Worm (Caenorhabditis elegans) whole organism, early embryonic: ENCODE measurements around the gene sas-7.

Source experiments
- B0310.2 ChIP-seq: sonication (generic microtip); optimal IDR thresholded peaks from 2 replicates; lab custom pipeline; 2016; ENCODE audit warnings: mild to moderate bottlenecking, missing genetic modification characterization, missing compliant biosample characterization
- F13C5.2 ChIP-seq: sonication (generic microtip); optimal IDR thresholded peaks from 2 replicates; lab custom pipeline; 2017; ENCODE audit warnings: mild to moderate bottlenecking, missing genetic modification characterization, inconsistent platforms, missing compliant biosample characterization
- aly-1 ChIP-seq: sonication (generic microtip); optimal IDR thresholded peaks from 2 replicates; lab custom pipeline; 2016; ENCODE audit warnings: missing genetic modification characterization, missing compliant biosample characterization
- ama-1 ChIP-seq: fragments of 150-350 bp; optimal IDR thresholded peaks from 2 replicates; lab custom pipeline; 2014
- ceh-13 ChIP-seq: fragments of 200-800 bp; sonication (Bioruptor generic); optimal IDR thresholded peaks from 2 replicates; lab custom pipeline; 2018; ENCODE audit warnings: mild to moderate bottlenecking, missing genetic modification characterization, missing compliant biosample characterization
- ceh-36 ChIP-seq: sonication (generic microtip); optimal IDR thresholded peaks from 2 replicates; lab custom pipeline; 2016; ENCODE audit warnings: missing genetic modification characterization, inconsistent platforms, missing compliant biosample characterization
- ets-7 ChIP-seq: sonication (generic microtip); optimal IDR thresholded peaks from 2 replicates; lab custom pipeline; 2016; ENCODE audit warnings: missing genotype, missing genetic modification characterization, missing compliant biosample characterization
- flt-1 ChIP-seq: fragments of 200-800 bp; sonication (Bioruptor generic); IDR thresholded peaks from 2 replicates; pipeline ENCODE4 v1.3.6; 2022; ENCODE audit warnings: missing genetic modification characterization, missing compliant biosample characterization
- hmbx-1 ChIP-seq: sonication (generic microtip); optimal IDR thresholded peaks from 2 replicates; lab custom pipeline; 2016; ENCODE audit warnings: mild to moderate bottlenecking, missing genetic modification characterization, missing compliant biosample characterization
- hmg-4 ChIP-seq: fragments of 200-800 bp; sonication (Bioruptor generic); optimal IDR thresholded peaks from 2 replicates; lab custom pipeline; 2018; ENCODE audit warnings: mild to moderate bottlenecking, missing genetic modification characterization, missing compliant biosample characterization
- hnd-1 ChIP-seq: sonication (generic microtip); optimal IDR thresholded peaks from 2 replicates; lab custom pipeline; 2016; ENCODE audit warnings: missing genetic modification characterization, missing compliant biosample characterization
- pes-1 ChIP-seq: fragments of 200-800 bp; sonication (Bioruptor generic); IDR thresholded peaks from 2 replicates; pipeline ENCODE4 v1.3.6; 2022; ENCODE audit warnings: missing genetic modification reagents, missing genetic modification characterization, missing compliant biosample characterization
- scrt-1 ChIP-seq: fragments of 200-800 bp; sonication (Bioruptor generic); IDR thresholded peaks from 2 replicates; pipeline ENCODE4 v1.3.6; 2022; ENCODE audit warnings: missing genetic modification characterization, missing compliant biosample characterization
- sea-1 ChIP-seq: fragments of 200-800 bp; sonication (Bioruptor generic); conservative IDR thresholded peaks from 2 replicates; pipeline ENCODE4 v1.3.6; 2022; ENCODE audit warnings: missing genetic modification characterization, missing compliant biosample characterization
- tbx-11 ChIP-seq: fragments of 200-800 bp; sonication (Bioruptor generic); IDR thresholded peaks from 2 replicates; pipeline ENCODE4 v1.3.6; 2022; ENCODE audit warnings: missing genetic modification characterization, missing compliant biosample characterization
- tbx-37 ChIP-seq: fragments of 200-800 bp; sonication (Bioruptor generic); conservative IDR thresholded peaks from 2 replicates; pipeline ENCODE4 v1.3.6; 2022; ENCODE audit warnings: missing genetic modification reagents, missing genetic modification characterization, missing compliant biosample characterization
- tra-4 ChIP-seq: sonication (generic microtip); optimal IDR thresholded peaks from 2 replicates; lab custom pipeline; 2017; ENCODE audit warnings: missing genetic modification characterization, missing compliant biosample characterization

The sas-7 gene

DNA sequence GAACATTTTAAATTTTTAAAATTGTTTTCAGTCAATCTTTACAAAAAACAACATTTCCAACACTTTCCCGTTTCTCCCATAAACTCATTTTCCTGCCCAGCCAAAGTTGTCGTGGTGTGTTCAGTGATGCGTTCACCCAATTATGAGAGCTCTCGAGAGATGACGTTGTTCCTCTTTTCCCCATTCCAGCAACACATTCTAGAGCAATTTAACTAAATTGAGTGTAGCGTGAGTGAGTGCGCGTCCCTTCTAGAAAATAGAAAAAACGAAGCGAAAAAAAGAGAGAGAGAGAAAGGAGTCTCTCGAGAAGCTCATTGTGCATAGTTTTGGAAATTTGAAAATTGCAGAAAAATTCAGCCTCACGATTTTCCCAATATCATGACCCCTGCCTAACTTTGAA lies 37.9 kb downstream of the sas-7 start:
- TF ChIP-seq hnd-1 (no peak), ceh-36 (tag; lab: Kevin White, UChicago) (no peak), F13C5.2 (tag; lab: Kevin White, UChicago) (no peak), ama-1 (no peak), B0310.2 (tag; lab: Kevin White, UChicago) (no peak), flt-1 (GFP tag; lab: Robert Waterston, UW) (no peak), ets-7 (tag; lab: Kevin White, UChicago) (no peak), aly-1 (tag; lab: Kevin White, UChicago) (no peak), tbx-11 (GFP tag; lab: Robert Waterston, UW) (no peak)

DNA sequence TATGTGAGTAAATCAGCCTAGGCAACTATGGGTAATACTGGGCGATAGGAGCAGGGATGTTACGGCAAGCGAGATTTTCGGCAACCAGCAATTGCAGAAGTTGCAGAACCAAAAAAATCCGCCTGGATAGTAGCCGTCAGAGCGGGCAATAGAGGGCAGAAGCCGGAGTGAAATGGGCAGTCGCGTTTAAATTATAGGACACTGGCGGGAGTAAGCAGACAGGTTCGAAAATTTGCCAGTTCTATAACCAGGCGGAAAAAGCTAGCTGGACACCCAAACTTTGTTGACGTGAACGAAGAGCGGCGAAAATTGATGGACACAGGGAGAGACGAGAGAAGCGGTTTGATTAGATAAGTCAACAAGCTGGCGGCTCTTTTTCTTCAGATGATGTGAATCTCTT lies 39.1 kb downstream of the sas-7 start:
- TF ChIP-seq tbx-37 (GFP tag; lab: Robert Waterston, UW) (no peak), tra-4 (no peak), ceh-13 (GFP tag; lab: Kevin White, UChicago) (no peak), ama-1 (no peak), pes-1 (no peak), hnd-1 (no peak), flt-1 (GFP tag; lab: Robert Waterston, UW) (no peak), aly-1 (tag; lab: Kevin White, UChicago) (no peak), scrt-1 (GFP tag; lab: Robert Waterston, UW) (no peak), ceh-36 (tag; lab: Kevin White, UChicago) (no peak), hmg-4 (GFP tag; lab: Kevin White, UChicago) (no peak), sea-1 (no peak), ets-7 (tag; lab: Kevin White, UChicago) (no peak)

DNA sequence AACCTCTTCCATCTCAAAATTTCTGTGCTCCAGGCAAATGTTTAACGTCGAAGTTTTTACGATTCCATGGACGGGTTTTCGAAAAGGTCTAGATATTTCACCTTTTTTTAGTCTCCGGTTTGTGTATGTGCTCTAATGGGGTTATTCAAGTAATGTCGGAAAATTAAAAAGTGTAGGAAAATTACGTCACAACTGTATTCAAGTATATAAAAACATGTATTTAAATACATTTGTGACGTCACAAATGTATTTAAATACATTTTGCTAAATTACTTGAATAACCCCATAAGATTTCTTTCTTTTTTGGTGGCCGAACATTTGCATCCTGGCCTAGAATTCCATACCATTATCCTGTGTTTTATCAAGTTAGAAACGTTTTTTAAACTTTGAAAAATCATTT lies 40.6 kb downstream of the sas-7 start:
- TF ChIP-seq tra-4 (no peak), ceh-36 (tag; lab: Kevin White, UChicago) (no peak), tbx-37 (GFP tag; lab: Robert Waterston, UW) (no peak), tbx-11 (GFP tag; lab: Robert Waterston, UW) (no peak), pes-1 (no peak), flt-1 (GFP tag; lab: Robert Waterston, UW) (no peak)

DNA sequence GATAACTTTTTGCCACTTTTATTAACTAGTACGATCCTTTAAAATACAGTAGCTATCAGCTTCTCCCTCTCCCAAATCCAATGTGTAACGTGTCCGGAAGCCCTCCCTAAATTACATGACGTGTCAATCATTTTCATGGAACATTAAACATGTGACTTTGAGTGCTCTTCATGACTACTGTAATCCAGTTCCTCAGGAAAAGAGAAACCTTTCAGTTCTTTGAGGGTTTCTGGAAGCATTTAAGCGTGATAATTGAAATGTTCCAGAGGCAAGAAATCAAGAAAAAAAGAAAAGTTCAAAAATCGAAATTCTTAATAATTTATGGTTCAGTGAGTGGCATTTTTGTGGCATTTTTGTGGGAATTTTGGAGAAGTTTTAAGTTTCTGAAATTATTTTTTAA lies 42.1 kb downstream of the sas-7 start:
- no peak for TF ChIP-seq tbx-11 (GFP tag; lab: Robert Waterston, UW)
- no peak for TF ChIP-seq pes-1
- no peak for TF ChIP-seq flt-1 (GFP tag; lab: Robert Waterston, UW)
- no peak for TF ChIP-seq tra-4
- TF ChIP-seq aly-1 (tag; lab: Kevin White, UChicago): no peak
- no peak for TF ChIP-seq hmbx-1 (tag; lab: Kevin White, UChicago)
- no peak for TF ChIP-seq hmg-4 (GFP tag; lab: Kevin White, UChicago)
- TF ChIP-seq hnd-1: no peak
- no peak for TF ChIP-seq ceh-13 (GFP tag; lab: Kevin White, UChicago)
- no peak for TF ChIP-seq ama-1
- no peak for TF ChIP-seq sea-1
- no peak for TF ChIP-seq ets-7 (tag; lab: Kevin White, UChicago)
- TF ChIP-seq scrt-1 (GFP tag; lab: Robert Waterston, UW): no peak
- TF ChIP-seq F13C5.2 (tag; lab: Kevin White, UChicago): no peak
- TF ChIP-seq ceh-36 (tag; lab: Kevin White, UChicago): no peak
- TF ChIP-seq tbx-37 (GFP tag; lab: Robert Waterston, UW): no peak
- no peak for TF ChIP-seq B0310.2 (tag; lab: Kevin White, UChicago)

DNA sequence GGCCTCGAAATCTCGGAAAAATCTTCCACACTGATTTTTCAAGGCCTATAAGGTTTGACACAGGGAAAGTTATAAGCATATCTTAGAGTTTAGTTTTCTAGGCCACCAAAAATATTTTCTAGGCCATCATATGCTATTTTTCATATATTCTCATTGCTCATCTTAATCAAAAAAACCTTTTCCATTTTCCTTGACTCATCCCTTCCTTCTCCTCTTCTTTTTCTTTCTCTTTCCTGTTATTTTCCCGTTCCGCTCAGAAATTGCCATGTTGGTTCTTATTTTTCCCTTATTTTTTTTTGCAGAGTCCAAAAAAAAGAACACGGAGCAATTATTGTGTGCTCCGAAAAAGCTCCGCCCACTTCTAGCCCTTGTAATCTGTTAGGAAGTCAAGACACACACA lies 43.8 kb downstream of the sas-7 start, which contains the start of gene tbc-8:
Gene tbc-8, plus strand, starts transcription at position 301 of the 400 bp plus-strand sequence.
- TF ChIP-seq F13C5.2 (tag; lab: Kevin White, UChicago): no peak
- no peak for TF ChIP-seq aly-1 (tag; lab: Kevin White, UChicago)
- TF ChIP-seq tbx-11 (GFP tag; lab: Robert Waterston, UW): no peak
- TF ChIP-seq flt-1 (GFP tag; lab: Robert Waterston, UW): no peak
- TF ChIP-seq ets-7 (tag; lab: Kevin White, UChicago): no peak
- TF ChIP-seq scrt-1 (GFP tag; lab: Robert Waterston, UW): no peak
- TF ChIP-seq ceh-13 (GFP tag; lab: Kevin White, UChicago): no peak
- no peak for TF ChIP-seq hmg-4 (GFP tag; lab: Kevin White, UChicago)
- no peak for TF ChIP-seq hnd-1
- no peak for TF ChIP-seq ama-1
- no peak for TF ChIP-seq tbx-37 (GFP tag; lab: Robert Waterston, UW)

DNA sequence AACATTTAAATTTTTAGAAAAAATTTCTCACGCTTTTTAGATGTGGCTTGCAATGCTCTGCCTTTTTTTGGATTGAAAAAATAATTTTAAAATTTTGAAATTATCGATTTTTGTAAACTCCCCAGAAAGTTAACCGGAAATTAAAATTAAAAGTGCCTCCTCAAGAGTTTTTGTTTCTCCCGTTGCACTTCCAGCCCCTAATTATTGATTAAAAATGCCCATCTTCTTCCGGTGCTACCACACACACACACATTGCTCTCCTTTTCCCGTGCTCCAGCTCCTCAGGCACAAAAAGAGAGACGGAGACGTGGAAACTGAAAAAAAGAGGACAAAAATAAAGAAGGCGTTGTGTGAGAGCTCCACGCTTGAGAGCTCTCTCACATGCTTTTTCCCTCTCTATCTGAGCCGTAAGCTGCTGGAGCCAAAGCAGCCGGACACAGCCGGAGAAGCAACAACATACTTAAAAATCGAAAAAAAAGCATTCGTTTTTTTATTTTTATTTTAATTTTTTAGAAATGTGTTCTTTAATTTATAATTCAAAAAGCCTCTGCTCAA lies 46.6 kb downstream of the sas-7 start:
- TF ChIP-seq sea-1: 0 out of 2 replicates have a peak, but pooled peaks have one; percentile 30
- no peak for TF ChIP-seq hmg-4 (GFP tag; lab: Kevin White, UChicago)

DNA sequence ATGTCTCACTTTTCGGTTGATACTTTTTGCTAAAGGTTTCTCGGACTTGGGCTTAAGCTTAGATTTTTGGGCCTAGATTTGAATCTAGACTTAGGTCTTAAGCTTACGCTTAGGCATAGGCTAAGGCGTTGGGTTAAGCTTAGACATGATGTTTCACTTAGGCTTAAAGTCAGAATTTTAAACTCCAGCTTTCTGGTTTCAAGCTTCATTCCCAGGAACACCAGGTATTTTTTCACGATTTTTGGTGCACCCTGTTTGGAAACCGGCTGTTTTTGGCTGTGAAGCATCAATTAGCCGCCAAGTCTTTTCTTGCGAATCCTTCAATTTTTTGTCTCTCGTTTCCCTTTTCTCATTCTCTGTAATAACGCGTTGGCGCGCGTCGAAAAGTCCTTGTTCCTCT lies 53.0 kb downstream of the sas-7 start:
- no peak for TF ChIP-seq ama-1
- TF ChIP-seq hmg-4 (GFP tag; lab: Kevin White, UChicago): no peak
- TF ChIP-seq pes-1: no peak
- TF ChIP-seq tbx-11 (GFP tag; lab: Robert Waterston, UW): no peak
- TF ChIP-seq ets-7 (tag; lab: Kevin White, UChicago): no peak
- TF ChIP-seq B0310.2 (tag; lab: Kevin White, UChicago): no peak
- 0 out of 2 replicates have a peak, but pooled peaks have one; percentile 2 for TF ChIP-seq tbx-37 (GFP tag; lab: Robert Waterston, UW)
